Worm (Caenorhabditis elegans) whole organism, early embryonic: ENCODE results near the gene F32D8.15.

Source experiments
- B0310.2 ChIP-seq: sonication (generic microtip); optimal IDR thresholded peaks from 2 replicates; lab custom pipeline; 2016; ENCODE audit warnings: mild to moderate bottlenecking, missing genetic modification characterization, missing compliant biosample characterization
- F13C5.2 ChIP-seq: sonication (generic microtip); optimal IDR thresholded peaks from 2 replicates; lab custom pipeline; 2017; ENCODE audit warnings: mild to moderate bottlenecking, missing genetic modification characterization, inconsistent platforms, missing compliant biosample characterization
- aly-1 ChIP-seq: sonication (generic microtip); optimal IDR thresholded peaks from 2 replicates; lab custom pipeline; 2016; ENCODE audit warnings: missing genetic modification characterization, missing compliant biosample characterization
- ama-1 ChIP-seq: fragments of 150-350 bp; optimal IDR thresholded peaks from 2 replicates; lab custom pipeline; 2014
- ceh-13 ChIP-seq: fragments of 200-800 bp; sonication (Bioruptor generic); optimal IDR thresholded peaks from 2 replicates; lab custom pipeline; 2018; ENCODE audit warnings: mild to moderate bottlenecking, missing genetic modification characterization, missing compliant biosample characterization
- ceh-36 ChIP-seq: sonication (generic microtip); optimal IDR thresholded peaks from 2 replicates; lab custom pipeline; 2016; ENCODE audit warnings: missing genetic modification characterization, inconsistent platforms, missing compliant biosample characterization
- ets-7 ChIP-seq: sonication (generic microtip); optimal IDR thresholded peaks from 2 replicates; lab custom pipeline; 2016; ENCODE audit warnings: missing genotype, missing genetic modification characterization, missing compliant biosample characterization
- flt-1 ChIP-seq: fragments of 200-800 bp; sonication (Bioruptor generic); IDR thresholded peaks from 2 replicates; pipeline ENCODE4 v1.3.6; 2022; ENCODE audit warnings: missing genetic modification characterization, missing compliant biosample characterization
- hmbx-1 ChIP-seq: sonication (generic microtip); optimal IDR thresholded peaks from 2 replicates; lab custom pipeline; 2016; ENCODE audit warnings: mild to moderate bottlenecking, missing genetic modification characterization, missing compliant biosample characterization
- hmg-4 ChIP-seq: fragments of 200-800 bp; sonication (Bioruptor generic); optimal IDR thresholded peaks from 2 replicates; lab custom pipeline; 2018; ENCODE audit warnings: mild to moderate bottlenecking, missing genetic modification characterization, missing compliant biosample characterization
- hnd-1 ChIP-seq: sonication (generic microtip); optimal IDR thresholded peaks from 2 replicates; lab custom pipeline; 2016; ENCODE audit warnings: missing genetic modification characterization, missing compliant biosample characterization
- pes-1 ChIP-seq: fragments of 200-800 bp; sonication (Bioruptor generic); IDR thresholded peaks from 2 replicates; pipeline ENCODE4 v1.3.6; 2022; ENCODE audit warnings: missing genetic modification reagents, missing genetic modification characterization, missing compliant biosample characterization
- scrt-1 ChIP-seq: fragments of 200-800 bp; sonication (Bioruptor generic); IDR thresholded peaks from 2 replicates; pipeline ENCODE4 v1.3.6; 2022; ENCODE audit warnings: missing genetic modification characterization, missing compliant biosample characterization
- sea-1 ChIP-seq: fragments of 200-800 bp; sonication (Bioruptor generic); conservative IDR thresholded peaks from 2 replicates; pipeline ENCODE4 v1.3.6; 2022; ENCODE audit warnings: missing genetic modification characterization, missing compliant biosample characterization
- tbx-11 ChIP-seq: fragments of 200-800 bp; sonication (Bioruptor generic); IDR thresholded peaks from 2 replicates; pipeline ENCODE4 v1.3.6; 2022; ENCODE audit warnings: missing genetic modification characterization, missing compliant biosample characterization
- tbx-37 ChIP-seq: fragments of 200-800 bp; sonication (Bioruptor generic); conservative IDR thresholded peaks from 2 replicates; pipeline ENCODE4 v1.3.6; 2022; ENCODE audit warnings: missing genetic modification reagents, missing genetic modification characterization, missing compliant biosample characterization
- tra-4 ChIP-seq: sonication (generic microtip); optimal IDR thresholded peaks from 2 replicates; lab custom pipeline; 2017; ENCODE audit warnings: missing genetic modification characterization, missing compliant biosample characterization

Gene F32D8.15

DNA sequence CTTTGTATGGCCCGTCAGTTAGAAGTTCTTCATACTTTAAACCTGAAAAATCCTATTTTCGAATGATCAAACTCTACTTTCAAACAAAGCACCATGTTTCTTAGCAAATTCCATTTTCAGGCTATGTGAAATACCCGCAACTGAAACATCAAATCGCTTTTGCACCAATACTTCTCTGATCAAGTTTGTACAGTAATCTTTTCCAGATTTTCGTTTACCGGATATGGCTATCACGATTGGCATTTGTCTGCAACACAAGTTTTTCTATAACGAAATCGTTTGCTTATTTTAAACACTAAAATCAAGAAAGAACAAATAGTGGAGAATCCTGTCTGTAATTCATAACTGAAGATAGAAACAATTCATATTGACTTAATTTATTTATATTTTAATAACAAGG, 7.6 kb upstream of the F32D8.15 start, which contains the start of gene F32D8.13:
F32D8.13 (minus strand) TSS at position 249 of the 400 bp plus-strand sequence.
- TF ChIP-seq scrt-1 (GFP tag; lab: Robert Waterston, UW) (no peak), tbx-11 (GFP tag; lab: Robert Waterston, UW) (no peak), hmbx-1 (tag; lab: Kevin White, UChicago) (no peak), ceh-13 (GFP tag; lab: Kevin White, UChicago) (no peak), tra-4 (no peak), B0310.2 (tag; lab: Kevin White, UChicago) (no peak), F13C5.2 (tag; lab: Kevin White, UChicago) (no peak), ceh-36 (tag; lab: Kevin White, UChicago) (no peak)

ce11 chrV:10896706-10897105, 7.1 kb upstream of the F32D8.15 start:
- no peak for TF ChIP-seq hmbx-1 (tag; lab: Kevin White, UChicago)
- TF ChIP-seq ama-1 (lab: Kevin White, UChicago), result no peak
- TF ChIP-seq ets-7 (tag; lab: Kevin White, UChicago), result no peak
- TF ChIP-seq hmg-4 (GFP tag; lab: Kevin White, UChicago), result no peak
- TF ChIP-seq tra-4, result no peak
- no peak for TF ChIP-seq hnd-1
- no peak for TF ChIP-seq ceh-36 (tag; lab: Kevin White, UChicago)
- TF ChIP-seq sea-1, result no peak
- TF ChIP-seq tbx-37 (GFP tag; lab: Robert Waterston, UW), result no peak
- no peak for TF ChIP-seq scrt-1 (GFP tag; lab: Robert Waterston, UW)
- no peak for TF ChIP-seq flt-1 (GFP tag; lab: Robert Waterston, UW)
- TF ChIP-seq B0310.2 (tag; lab: Kevin White, UChicago), result no peak
- TF ChIP-seq ceh-13 (GFP tag; lab: Kevin White, UChicago), result no peak
- no peak for TF ChIP-seq F13C5.2 (tag; lab: Kevin White, UChicago)
- no peak for TF ChIP-seq tbx-11 (GFP tag; lab: Robert Waterston, UW)
- no peak for TF ChIP-seq pes-1 (GFP tag; lab: Robert Waterston, UW)

DNA sequence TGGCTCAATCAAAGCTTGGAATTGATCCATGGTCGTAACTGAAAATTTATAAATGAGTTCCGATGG, 6.9 kb upstream of the F32D8.15 start, which contains the start of gene sec-61.G:
sec-61.G (minus strand) TSS at position 38 of the 66 bp plus-strand sequence.
- no peak for TF ChIP-seq scrt-1 (GFP tag; lab: Robert Waterston, UW)
- no peak for TF ChIP-seq ceh-36 (tag; lab: Kevin White, UChicago)
- TF ChIP-seq hnd-1, result no peak
- no peak for TF ChIP-seq sea-1
- no peak for TF ChIP-seq tra-4
- TF ChIP-seq tbx-37 (GFP tag; lab: Robert Waterston, UW), result no peak
- TF ChIP-seq B0310.2 (tag; lab: Kevin White, UChicago), result no peak
- TF ChIP-seq hmbx-1 (tag; lab: Kevin White, UChicago), result no peak

- peak; percentile 93 for TF ChIP-seq F13C5.2 (tag; lab: Kevin White, UChicago)
- TF ChIP-seq scrt-1 (GFP tag; lab: Robert Waterston, UW), result peak; percentile 46; the same call in 1 of the 2 replicates
- TF ChIP-seq flt-1 (GFP tag; lab: Robert Waterston, UW), result peak; percentile 76
- TF ChIP-seq hmg-4 (GFP tag; lab: Kevin White, UChicago), result peak; percentile 82
- TF ChIP-seq tra-4, result no peak
- peak; percentile 61 for TF ChIP-seq tbx-37 (GFP tag; lab: Robert Waterston, UW)
- peak; percentile 58; the same call in 1 of the 2 replicates for TF ChIP-seq tbx-11 (GFP tag; lab: Robert Waterston, UW)
- TF ChIP-seq B0310.2 (tag; lab: Kevin White, UChicago), result peak; percentile 25
- TF ChIP-seq hnd-1, result peak; percentile 53
- TF ChIP-seq pes-1 (GFP tag; lab: Robert Waterston, UW), result no peak; the same call in none of the 2 replicates
- peak; percentile 68; the same call in 1 of the 2 replicates for TF ChIP-seq sea-1
These were observed 6.7 kb upstream of the F32D8.15 start for ce11 chrV:10897172-10897571.

- TF ChIP-seq ceh-36 (tag; lab: Kevin White, UChicago), result no peak
- no peak for TF ChIP-seq sea-1
- TF ChIP-seq tra-4, result no peak
- TF ChIP-seq ama-1 (lab: Kevin White, UChicago), result no peak
- no peak for TF ChIP-seq hnd-1
- TF ChIP-seq tbx-37 (GFP tag; lab: Robert Waterston, UW), result no peak
- no peak for TF ChIP-seq ceh-13 (GFP tag; lab: Kevin White, UChicago)
- no peak for TF ChIP-seq B0310.2 (tag; lab: Kevin White, UChicago)
- TF ChIP-seq flt-1 (GFP tag; lab: Robert Waterston, UW), result no peak
- TF ChIP-seq aly-1 (tag; lab: Kevin White, UChicago), result no peak
- TF ChIP-seq pes-1 (GFP tag; lab: Robert Waterston, UW), result no peak
- no peak for TF ChIP-seq tbx-11 (GFP tag; lab: Robert Waterston, UW)
- no peak for TF ChIP-seq ets-7 (tag; lab: Kevin White, UChicago)
- no peak for TF ChIP-seq hmbx-1 (tag; lab: Kevin White, UChicago)
- no peak for TF ChIP-seq scrt-1 (GFP tag; lab: Robert Waterston, UW)
- TF ChIP-seq F13C5.2 (tag; lab: Kevin White, UChicago), result no peak
- TF ChIP-seq hmg-4 (GFP tag; lab: Kevin White, UChicago), result no peak
These were observed 5.7 kb upstream of the F32D8.15 start, which contains the start of gene F32D8.7 for ce11 chrV:10898107-10898506. Gene F32D8.7 (plus strand): TSS chrV:10898435.

DNA sequence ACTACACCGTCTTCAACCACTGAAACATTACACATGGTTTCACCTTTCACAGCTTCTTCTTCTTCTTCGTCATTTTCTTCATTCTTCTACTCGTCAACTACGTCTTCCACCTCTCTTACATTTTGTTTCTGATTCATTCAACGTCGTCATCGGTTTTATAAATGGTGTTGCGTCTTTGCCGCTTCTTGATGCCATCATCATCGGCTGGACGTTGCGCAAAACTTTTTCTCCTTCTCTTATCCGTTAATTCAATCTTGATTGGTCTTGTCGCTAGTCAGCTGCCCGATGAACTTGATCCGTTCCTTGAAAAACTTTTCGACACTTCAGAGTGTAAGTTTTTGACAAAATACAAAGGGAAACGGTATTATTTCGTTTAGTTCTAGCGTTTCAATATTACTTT, 5.2 kb upstream of the F32D8.15 start:
- TF ChIP-seq hmbx-1 (tag; lab: Kevin White, UChicago) (no peak), tbx-11 (GFP tag; lab: Robert Waterston, UW) (no peak), ceh-13 (GFP tag; lab: Kevin White, UChicago) (no peak), F13C5.2 (tag; lab: Kevin White, UChicago) (no peak), hnd-1 (no peak), ceh-36 (tag; lab: Kevin White, UChicago) (no peak), hmg-4 (GFP tag; lab: Kevin White, UChicago) (no peak), aly-1 (tag; lab: Kevin White, UChicago) (no peak), ama-1 (lab: Kevin White, UChicago) (no peak), pes-1 (GFP tag; lab: Robert Waterston, UW) (no peak), flt-1 (GFP tag; lab: Robert Waterston, UW) (no peak), tbx-37 (GFP tag; lab: Robert Waterston, UW) (no peak), sea-1 (no peak), tra-4 (no peak), scrt-1 (GFP tag; lab: Robert Waterston, UW) (no peak)

DNA sequence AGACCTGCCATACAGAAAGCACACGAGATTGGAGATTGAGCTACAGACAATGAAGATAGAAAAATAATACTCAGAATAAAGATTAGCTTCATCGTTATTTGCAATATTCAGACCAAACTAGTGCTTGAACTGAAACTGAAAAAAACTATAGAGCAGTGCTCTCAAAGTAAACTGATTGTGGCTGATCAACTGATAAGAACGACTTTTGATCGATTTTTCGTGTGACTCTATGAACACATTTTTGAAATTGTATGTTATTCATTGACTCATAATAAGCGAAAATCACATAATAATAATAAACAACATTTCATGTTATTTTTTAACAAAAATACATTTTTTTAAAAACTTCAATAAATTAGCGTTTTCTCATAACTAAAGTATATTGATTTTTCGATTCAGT, 2.7 kb upstream of the F32D8.15 start, which contains the start of gene spp-16:
spp-16 (minus strand) TSS at position 179 of the 400 bp plus-strand sequence.
- TF ChIP-seq tbx-11 (GFP tag; lab: Robert Waterston, UW), result no peak
- no peak for TF ChIP-seq ets-7 (tag; lab: Kevin White, UChicago)
- TF ChIP-seq scrt-1 (GFP tag; lab: Robert Waterston, UW), result no peak
- no peak for TF ChIP-seq F13C5.2 (tag; lab: Kevin White, UChicago)
- no peak for TF ChIP-seq hmbx-1 (tag; lab: Kevin White, UChicago)
- TF ChIP-seq pes-1 (GFP tag; lab: Robert Waterston, UW), result no peak
- no peak for TF ChIP-seq ama-1 (lab: Kevin White, UChicago)
- no peak for TF ChIP-seq aly-1 (tag; lab: Kevin White, UChicago)
- TF ChIP-seq sea-1, result no peak
- TF ChIP-seq tbx-37 (GFP tag; lab: Robert Waterston, UW), result no peak
- TF ChIP-seq ceh-36 (tag; lab: Kevin White, UChicago), result no peak
- TF ChIP-seq ceh-13 (GFP tag; lab: Kevin White, UChicago), result no peak
- TF ChIP-seq tra-4, result no peak
- TF ChIP-seq hmg-4 (GFP tag; lab: Kevin White, UChicago), result no peak
- TF ChIP-seq flt-1 (GFP tag; lab: Robert Waterston, UW), result no peak
- TF ChIP-seq B0310.2 (tag; lab: Kevin White, UChicago), result no peak
- no peak for TF ChIP-seq hnd-1
